Fruit fly (Drosophila melanogaster): ENCODE measurements around the gene Csk.

The Csk gene

DNA sequence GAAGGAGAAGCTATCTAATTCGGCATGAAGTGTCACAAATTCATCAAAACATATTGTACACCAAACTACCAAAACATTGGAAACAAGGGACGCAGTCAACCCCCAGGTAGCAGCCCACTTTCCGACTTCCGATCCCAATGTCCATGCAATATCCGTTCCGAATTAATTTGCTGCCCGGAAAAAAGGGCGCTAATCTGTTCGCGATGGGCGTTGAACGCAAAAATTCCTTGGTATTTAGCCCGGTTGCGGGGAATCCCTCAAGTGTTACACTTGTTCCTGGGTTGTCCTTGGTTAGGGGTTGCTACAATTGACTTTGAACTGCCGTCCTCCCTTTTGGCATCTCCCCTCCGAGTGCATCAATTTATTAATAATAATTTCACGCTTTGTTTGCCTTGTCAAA, 42.0 kb upstream of the Csk start:
- TF ChIP-seq Jra (GFP tag; optimal IDR thresholded peaks at IDR 0.05), result no peak
- TF ChIP-seq dmrt93B (GFP tag; optimal IDR thresholded peaks at IDR 0.05), result no peak
- TF ChIP-seq pan (optimal IDR thresholded peaks at IDR 0.05), result no peak
- no peak for TF ChIP-seq Mio (GFP tag; optimal IDR thresholded peaks at IDR 0.05)
- no peak for TF ChIP-seq brk (GFP tag; optimal IDR thresholded peaks at IDR 0.05)
- no peak for TF ChIP-seq Abd-B (GFP tag; optimal IDR thresholded peaks at IDR 0.05)
- TF ChIP-seq tai (GFP tag; optimal IDR thresholded peaks at IDR 0.05), result no peak
- no peak for TF ChIP-seq Dfd (GFP tag; optimal IDR thresholded peaks at IDR 0.05)
- TF ChIP-seq usp (GFP tag; optimal IDR thresholded peaks at IDR 0.05), result no peak
- TF ChIP-seq Dif (GFP tag; optimal IDR thresholded peaks at IDR 0.05; ENCODE audit: partially characterized antibody), result no peak
- TF ChIP-seq dl (GFP tag; optimal IDR thresholded peaks at IDR 0.05; ENCODE audit: insufficient read depth in 1 of 2, partially characterized antibody in 2 of 2), result no peak
- no peak for TF ChIP-seq Vsx2 (GFP tag; optimal IDR thresholded peaks at IDR 0.05; ENCODE audit: partially characterized antibody)
- TF ChIP-seq rgr (GFP tag; optimal IDR thresholded peaks at IDR 0.05), result no peak
- TF ChIP-seq Hnf4 (GFP tag; optimal IDR thresholded peaks at IDR 0.05), result no peak

DNA sequence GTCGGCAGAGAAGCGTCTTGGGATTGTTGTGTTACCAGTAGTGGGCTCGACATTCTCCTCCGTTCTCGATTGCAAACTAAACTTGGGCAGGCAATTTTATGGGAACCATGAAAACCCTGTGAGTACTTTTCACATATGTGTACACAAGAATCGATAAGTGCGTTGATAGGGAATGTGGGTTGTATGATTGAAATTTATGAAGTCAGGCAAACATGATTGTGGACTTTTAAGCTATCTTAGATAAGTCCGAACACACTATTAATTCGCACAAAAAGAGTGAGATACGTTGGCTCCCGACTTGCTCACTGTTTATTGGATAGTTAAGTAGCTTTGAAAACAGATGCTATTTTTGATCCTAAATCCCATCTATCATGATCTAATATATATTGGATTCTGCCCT, 41.2 kb upstream of the Csk start, which contains the start of gene CG18765:
Gene CG18765, minus strand, starts transcription at position 53 of the 400 bp plus-strand sequence.
- TF ChIP-seq Rel (GFP tag; optimal IDR thresholded peaks at IDR 0.05) (no peak), Rel (tag; optimal IDR thresholded peaks at IDR 0.05) (no peak), br (GFP tag; optimal IDR thresholded peaks at IDR 0.05) (no peak), CrebA (GFP tag; optimal IDR thresholded peaks at IDR 0.05; ENCODE audit: borderline replicate concordance) (no peak), sv (GFP tag; optimal IDR thresholded peaks at IDR 0.05) (no peak), CG32264 (GFP tag; optimal IDR thresholded peaks at IDR 0.05) (no peak), CG9705 (GFP tag; optimal IDR thresholded peaks at IDR 0.05) (no peak), foxo (GFP tag; optimal IDR thresholded peaks at IDR 0.05) (no peak), Sp1 (GFP tag; optimal IDR thresholded peaks at IDR 0.05) (no peak), N (GFP tag; optimal IDR thresholded peaks at IDR 0.05) (no peak), Hr83 (GFP tag; optimal IDR thresholded peaks at IDR 0.05; ENCODE audit: poor library complexity, severe bottlenecking) (no peak), brk (GFP tag; optimal IDR thresholded peaks at IDR 0.05) (no peak), dl (GFP tag; optimal IDR thresholded peaks at IDR 0.05; ENCODE audit: insufficient read depth in 1 of 2, partially characterized antibody in 2 of 2) (no peak), HLH106 (tag; optimal IDR thresholded peaks at IDR 0.05) (no peak), usp (GFP tag; optimal IDR thresholded peaks at IDR 0.05) (no peak), pan (optimal IDR thresholded peaks at IDR 0.05) (no peak), h (GFP tag; optimal IDR thresholded peaks at IDR 0.05) (no peak)

dm6 chr3R:11690857-11691471, 40.5 kb upstream of the Csk start:
- TF ChIP-seq Vsx2 (GFP tag; optimal IDR thresholded peaks at IDR 0.05; ENCODE audit: partially characterized antibody) (no peak), dl (GFP tag; optimal IDR thresholded peaks at IDR 0.05; ENCODE audit: insufficient read depth in 1 of 2, partially characterized antibody in 2 of 2) (peak in 1 of 2 experiments; percentile 5)

dm6 chr3R:11689900-11690299, 39.4 kb upstream of the Csk start, which contains the start of gene CG6908:
Gene CG6908 (minus strand): TSS chr3R:11690051.
- peak; percentile 61 for TF ChIP-seq Hnf4 (GFP tag; optimal IDR thresholded peaks at IDR 0.05)
- peak; percentile 57 for TF ChIP-seq Rel (GFP tag; optimal IDR thresholded peaks at IDR 0.05)
- TF ChIP-seq Rel (tag; optimal IDR thresholded peaks at IDR 0.05), result no peak
- peak; percentile 7 for TF ChIP-seq h (GFP tag; optimal IDR thresholded peaks at IDR 0.05)
- TF ChIP-seq rgr (GFP tag; optimal IDR thresholded peaks at IDR 0.05), result no peak
- TF ChIP-seq Vsx2 (GFP tag; optimal IDR thresholded peaks at IDR 0.05; ENCODE audit: partially characterized antibody), result peak; percentile 78
- no peak for TF ChIP-seq CG9705 (GFP tag; optimal IDR thresholded peaks at IDR 0.05)
- no peak for TF ChIP-seq lola (GFP tag; optimal IDR thresholded peaks at IDR 0.05)
- TF ChIP-seq brk (GFP tag; optimal IDR thresholded peaks at IDR 0.05), result peak; percentile 39
- TF ChIP-seq Dif (GFP tag; optimal IDR thresholded peaks at IDR 0.05; ENCODE audit: partially characterized antibody), result peak; percentile 68
- no peak for TF ChIP-seq Dfd (GFP tag; optimal IDR thresholded peaks at IDR 0.05)
- no peak for TF ChIP-seq CrebA (GFP tag; optimal IDR thresholded peaks at IDR 0.05; ENCODE audit: borderline replicate concordance)

dm6 chr3R:11688055-11688454, 37.5 kb upstream of the Csk start, which contains the start of gene CG6834:
Gene CG6834 (minus strand): TSS chr3R:11688133.
- TF ChIP-seq sage (GFP tag; optimal IDR thresholded peaks at IDR 0.05), result no peak
- TF ChIP-seq sv (GFP tag; optimal IDR thresholded peaks at IDR 0.05), result no peak
- no peak for TF ChIP-seq foxo (GFP tag; optimal IDR thresholded peaks at IDR 0.05)
- no peak for TF ChIP-seq OdsH (GFP tag; optimal IDR thresholded peaks at IDR 0.05)
- TF ChIP-seq Dfd (GFP tag; optimal IDR thresholded peaks at IDR 0.05), result no peak
- no peak for TF ChIP-seq Abd-B (GFP tag; optimal IDR thresholded peaks at IDR 0.05)
- no peak for TF ChIP-seq br (GFP tag; optimal IDR thresholded peaks at IDR 0.05)
- no peak for TF ChIP-seq psq (GFP tag; optimal IDR thresholded peaks at IDR 0.05)
- TF ChIP-seq CrebA (GFP tag; optimal IDR thresholded peaks at IDR 0.05; ENCODE audit: borderline replicate concordance), result no peak
- no peak for TF ChIP-seq Mio (GFP tag; optimal IDR thresholded peaks at IDR 0.05)
